Fruit fly (Drosophila melanogaster) whole organism: ENCODE measurements around the gene Taf9.

Source experiments
- CG8478 ChIP-seq: fragments of >200 bp; optimal IDR thresholded peaks from 2 replicates; lab custom pipeline; 2018; ENCODE audit warnings: inconsistent platforms
- Dll ChIP-seq: fragments of >200 bp; optimal IDR thresholded peaks from 2 replicates; lab custom pipeline; 2017
- EcR ChIP-seq, 2 experiments: fragments of >200 bp; optimal IDR thresholded peaks; 2 replicates each; lab custom pipeline; 2017; ENCODE audit warnings: missing biosample characterization in 2 of 2, missing genetic modification characterization in 2 of 2, missing genetic modification reagents in 2 of 2
- pan ChIP-seq: fragments of >200 bp; optimal IDR thresholded peaks from 2 replicates; lab custom pipeline; 2017
- psq ChIP-seq: fragments of >200 bp; optimal IDR thresholded peaks from 2 replicates; lab custom pipeline; 2017
- usp ChIP-seq: fragments of >200 bp; optimal IDR thresholded peaks from 2 replicates; lab custom pipeline; 2017; ENCODE audit warnings: missing biosample characterization, missing genetic modification characterization, mixed read lengths

The Taf9 gene

dm6 chrX:17841923-17842322 is at the start of gene Taf9:
TSS of gene Taf9 (plus strand) at chrX:17842161.
- no peak for TF ChIP-seq CG8478 (lab: Kevin White, UChicago)
- no peak for TF ChIP-seq EcR (GFP tag; optimal IDR thresholded peaks at IDR 0.05; lab: Kevin White, UChicago)
- no peak for TF ChIP-seq Dll (lab: Kevin White, UChicago)
- no peak for TF ChIP-seq usp (GFP tag; lab: Kevin White, UChicago)
- TF ChIP-seq pan (lab: Kevin White, UChicago), result no peak
- no peak for TF ChIP-seq psq (lab: Kevin White, UChicago)

- no peak for TF ChIP-seq Dll (lab: Kevin White, UChicago)
- TF ChIP-seq CG8478 (lab: Kevin White, UChicago), result no peak
- no peak for TF ChIP-seq usp (GFP tag; lab: Kevin White, UChicago)
- no peak for TF ChIP-seq pan (lab: Kevin White, UChicago)
Observed at dm6 chrX:17799070-17799802, 42.7 kb upstream of the Taf9 start.

- TF ChIP-seq Dll (lab: Kevin White, UChicago) (no peak), EcR (GFP tag; optimal IDR thresholded peaks at IDR 0.05; lab: Kevin White, UChicago) (no peak), CG8478 (lab: Kevin White, UChicago) (no peak), pan (lab: Kevin White, UChicago) (no peak), usp (GFP tag; lab: Kevin White, UChicago) (no peak), psq (lab: Kevin White, UChicago) (no peak)
Observed at dm6 chrX:17799803-17800151, 42.2 kb upstream of the Taf9 start.

- no peak for TF ChIP-seq usp (GFP tag; lab: Kevin White, UChicago)
- no peak for TF ChIP-seq EcR (GFP tag; optimal IDR thresholded peaks at IDR 0.05; lab: Kevin White, UChicago)
- TF ChIP-seq CG8478 (lab: Kevin White, UChicago), result no peak
- TF ChIP-seq pan (lab: Kevin White, UChicago), result no peak
- no peak for TF ChIP-seq psq (lab: Kevin White, UChicago)
- no peak for TF ChIP-seq Dll (lab: Kevin White, UChicago)
Observed at dm6 chrX:17802353-17803121, 39.4 kb upstream of the Taf9 start.

dm6 chrX:17804048-17804447 is 37.9 kb upstream of the Taf9 start:
- TF ChIP-seq psq (lab: Kevin White, UChicago), result no peak
- no peak for TF ChIP-seq Dll (lab: Kevin White, UChicago)
- TF ChIP-seq CG8478 (lab: Kevin White, UChicago), result no peak
- TF ChIP-seq EcR (GFP tag; optimal IDR thresholded peaks at IDR 0.05; lab: Kevin White, UChicago), result no peak
- TF ChIP-seq pan (lab: Kevin White, UChicago), result no peak
- TF ChIP-seq usp (GFP tag; lab: Kevin White, UChicago), result no peak

dm6 chrX:17806335-17806734 is 35.6 kb upstream of the Taf9 start:
- TF ChIP-seq psq (lab: Kevin White, UChicago) (no peak), pan (lab: Kevin White, UChicago) (no peak), CG8478 (lab: Kevin White, UChicago) (no peak), usp (GFP tag; lab: Kevin White, UChicago) (no peak), Dll (lab: Kevin White, UChicago) (no peak), EcR (GFP tag; optimal IDR thresholded peaks at IDR 0.05; lab: Kevin White, UChicago) (no peak)

dm6 chrX:17806973-17807372 is 35.0 kb upstream of the Taf9 start:
- TF ChIP-seq pan (lab: Kevin White, UChicago) (no peak), Dll (lab: Kevin White, UChicago) (no peak), usp (GFP tag; lab: Kevin White, UChicago) (no peak), psq (lab: Kevin White, UChicago) (no peak), EcR (GFP tag; optimal IDR thresholded peaks at IDR 0.05; lab: Kevin White, UChicago) (no peak), CG8478 (lab: Kevin White, UChicago) (no peak)

- no peak for TF ChIP-seq psq (lab: Kevin White, UChicago)
- no peak for TF ChIP-seq EcR (GFP tag; optimal IDR thresholded peaks at IDR 0.05; lab: Kevin White, UChicago)
- TF ChIP-seq CG8478 (lab: Kevin White, UChicago), result no peak
- TF ChIP-seq pan (lab: Kevin White, UChicago), result no peak
- TF ChIP-seq Dll (lab: Kevin White, UChicago), result no peak
Observed at dm6 chrX:17812193-17812592, 29.8 kb upstream of the Taf9 start.

- no peak for TF ChIP-seq EcR (GFP tag; optimal IDR thresholded peaks at IDR 0.05; lab: Kevin White, UChicago)
- TF ChIP-seq CG8478 (lab: Kevin White, UChicago), result no peak
- TF ChIP-seq Dll (lab: Kevin White, UChicago), result no peak
- TF ChIP-seq psq (lab: Kevin White, UChicago), result no peak
- no peak for TF ChIP-seq usp (GFP tag; lab: Kevin White, UChicago)
- no peak for TF ChIP-seq pan (lab: Kevin White, UChicago)
Observed at dm6 chrX:17814783-17815182, 27.2 kb upstream of the Taf9 start.

- TF ChIP-seq pan (lab: Kevin White, UChicago) (no peak), Dll (lab: Kevin White, UChicago) (no peak), EcR (GFP tag; optimal IDR thresholded peaks at IDR 0.05; lab: Kevin White, UChicago) (no peak), CG8478 (lab: Kevin White, UChicago) (no peak), usp (GFP tag; lab: Kevin White, UChicago) (no peak), psq (lab: Kevin White, UChicago) (no peak)
Observed at dm6 chrX:17816437-17816836, 25.5 kb upstream of the Taf9 start.

dm6 chrX:17819635-17820139 is 22.3 kb upstream of the Taf9 start, which contains the start of gene CG12986:
TSS of gene CG12986 (minus strand) at chrX:17819685.
- no peak for TF ChIP-seq Dll (lab: Kevin White, UChicago)
